Fruit fly (Drosophila melanogaster): ENCODE results near the gene Cpr30F.

The Cpr30F gene

dm6 chr2L:9933063-9933462 lies at the start of gene Cpr30F:
Gene Cpr30F, minus strand, starts transcription at chr2L:9933163.
- TF ChIP-seq CG12768 (GFP tag; optimal IDR thresholded peaks at IDR 0.05) (no peak), cic (GFP tag; optimal IDR thresholded peaks at IDR 0.05) (no peak), Clk (GFP tag; optimal IDR thresholded peaks at IDR 0.05) (no peak), CG7045 (GFP tag; optimal IDR thresholded peaks at IDR 0.05) (no peak), Mnt (GFP tag; optimal IDR thresholded peaks at IDR 0.05) (no peak), toe (GFP tag; optimal IDR thresholded peaks at IDR 0.05) (no peak), CG14711 (tag; optimal IDR thresholded peaks at IDR 0.05) (no peak), CG5204 (GFP tag; optimal IDR thresholded peaks at IDR 0.05) (no peak), CG7101 (tag; optimal IDR thresholded peaks at IDR 0.05) (no peak)

dm6 chr2L:9982516-9982915 lies 49.6 kb upstream of the Cpr30F start:
- no peak for TF ChIP-seq CG11617 (GFP tag; optimal IDR thresholded peaks at IDR 0.05)
- TF ChIP-seq pad (GFP tag; optimal IDR thresholded peaks at IDR 0.05) = no peak
- no peak for TF ChIP-seq CG33017 (tag; optimal IDR thresholded peaks at IDR 0.05)
- TF ChIP-seq toe (GFP tag; optimal IDR thresholded peaks at IDR 0.05) = no peak
- TF ChIP-seq Crg-1 (GFP tag; optimal IDR thresholded peaks at IDR 0.05) = no peak
- no peak for TF ChIP-seq Mnt (GFP tag; optimal IDR thresholded peaks at IDR 0.05)
- TF ChIP-seq kay (GFP tag; ENCODE audit: borderline replicate concordance) = no peak
- TF ChIP-seq CG12768 (GFP tag; optimal IDR thresholded peaks at IDR 0.05) = no peak
- TF ChIP-seq Hr96 (GFP tag; optimal IDR thresholded peaks at IDR 0.05) = no peak
- no peak for TF ChIP-seq cnc (optimal IDR thresholded peaks at IDR 0.05)
- no peak for TF ChIP-seq CG14711 (tag; optimal IDR thresholded peaks at IDR 0.05)
- TF ChIP-seq tj (GFP tag; optimal IDR thresholded peaks at IDR 0.05) = no peak
- TF ChIP-seq CG5204 (GFP tag; optimal IDR thresholded peaks at IDR 0.05) = no peak
- no peak for TF ChIP-seq Clk (GFP tag; optimal IDR thresholded peaks at IDR 0.05)
- no peak for TF ChIP-seq CG1620 (GFP tag; optimal IDR thresholded peaks at IDR 0.05)
- TF ChIP-seq cic (GFP tag; optimal IDR thresholded peaks at IDR 0.05) = no peak
- no peak for TF ChIP-seq CG7101 (tag; optimal IDR thresholded peaks at IDR 0.05)
- TF ChIP-seq bab1 (GFP tag; optimal IDR thresholded peaks at IDR 0.05) = no peak

DNA sequence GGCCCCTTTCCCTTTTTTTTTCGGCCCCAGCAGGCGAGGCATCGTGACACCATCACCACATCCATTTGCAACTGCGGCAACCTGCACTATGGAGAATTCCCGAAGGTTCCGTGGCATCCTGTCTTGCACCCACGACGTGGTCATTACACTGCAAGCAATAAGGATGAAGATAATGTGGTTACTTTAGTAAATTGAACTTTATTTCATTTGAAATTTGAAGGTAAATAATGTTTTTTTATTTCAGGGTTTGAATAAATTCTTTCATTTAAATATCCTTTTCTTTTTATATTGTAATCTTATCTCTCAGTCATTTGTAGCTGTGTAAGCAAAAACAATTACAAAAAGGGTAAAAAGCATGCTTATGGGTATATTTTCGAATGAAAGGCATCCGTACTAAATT lies 48.8 kb upstream of the Cpr30F start:
- no peak for TF ChIP-seq CG12768 (GFP tag; optimal IDR thresholded peaks at IDR 0.05)
- TF ChIP-seq CG14711 (tag; optimal IDR thresholded peaks at IDR 0.05) = no peak
- no peak for TF ChIP-seq CG7101 (tag; optimal IDR thresholded peaks at IDR 0.05)
- TF ChIP-seq CG11617 (GFP tag; optimal IDR thresholded peaks at IDR 0.05) = no peak
- no peak for TF ChIP-seq cic (GFP tag; optimal IDR thresholded peaks at IDR 0.05)
- TF ChIP-seq Hr96 (GFP tag; optimal IDR thresholded peaks at IDR 0.05) = no peak
- TF ChIP-seq pad (GFP tag; optimal IDR thresholded peaks at IDR 0.05) = no peak
- no peak for TF ChIP-seq toe (GFP tag; optimal IDR thresholded peaks at IDR 0.05)
- no peak for TF ChIP-seq bab1 (GFP tag; optimal IDR thresholded peaks at IDR 0.05)
- no peak for TF ChIP-seq Crg-1 (GFP tag; optimal IDR thresholded peaks at IDR 0.05)
- TF ChIP-seq tj (GFP tag; optimal IDR thresholded peaks at IDR 0.05) = no peak
- no peak for TF ChIP-seq cnc (optimal IDR thresholded peaks at IDR 0.05)
- TF ChIP-seq kay (GFP tag; ENCODE audit: borderline replicate concordance) = no peak
- no peak for TF ChIP-seq CG33017 (tag; optimal IDR thresholded peaks at IDR 0.05)
- TF ChIP-seq CG7045 (GFP tag; optimal IDR thresholded peaks at IDR 0.05) = no peak
- no peak for TF ChIP-seq Clk (GFP tag; optimal IDR thresholded peaks at IDR 0.05)
- TF ChIP-seq ovo (GFP tag; optimal IDR thresholded peaks at IDR 0.05) = no peak
- TF ChIP-seq Mnt (GFP tag; optimal IDR thresholded peaks at IDR 0.05) = no peak

- no peak for TF ChIP-seq CG11617 (GFP tag; optimal IDR thresholded peaks at IDR 0.05)
- no peak for TF ChIP-seq CG7045 (GFP tag; optimal IDR thresholded peaks at IDR 0.05)
- TF ChIP-seq cnc (optimal IDR thresholded peaks at IDR 0.05) = no peak
- TF ChIP-seq CG33017 (tag; optimal IDR thresholded peaks at IDR 0.05) = no peak
- TF ChIP-seq kay (GFP tag; ENCODE audit: borderline replicate concordance) = no peak
- TF ChIP-seq ovo (GFP tag; optimal IDR thresholded peaks at IDR 0.05) = no peak
- no peak for TF ChIP-seq Crg-1 (GFP tag; optimal IDR thresholded peaks at IDR 0.05)
- TF ChIP-seq CG7101 (tag; optimal IDR thresholded peaks at IDR 0.05) = no peak
- TF ChIP-seq tj (GFP tag; optimal IDR thresholded peaks at IDR 0.05) = no peak
- TF ChIP-seq pad (GFP tag; optimal IDR thresholded peaks at IDR 0.05) = no peak
- no peak for TF ChIP-seq Mnt (GFP tag; optimal IDR thresholded peaks at IDR 0.05)
- TF ChIP-seq Clk (GFP tag; optimal IDR thresholded peaks at IDR 0.05) = no peak
- no peak for TF ChIP-seq CG14711 (tag; optimal IDR thresholded peaks at IDR 0.05)
Observed at dm6 chr2L:9972624-9973023, 39.7 kb upstream of the Cpr30F start.

DNA sequence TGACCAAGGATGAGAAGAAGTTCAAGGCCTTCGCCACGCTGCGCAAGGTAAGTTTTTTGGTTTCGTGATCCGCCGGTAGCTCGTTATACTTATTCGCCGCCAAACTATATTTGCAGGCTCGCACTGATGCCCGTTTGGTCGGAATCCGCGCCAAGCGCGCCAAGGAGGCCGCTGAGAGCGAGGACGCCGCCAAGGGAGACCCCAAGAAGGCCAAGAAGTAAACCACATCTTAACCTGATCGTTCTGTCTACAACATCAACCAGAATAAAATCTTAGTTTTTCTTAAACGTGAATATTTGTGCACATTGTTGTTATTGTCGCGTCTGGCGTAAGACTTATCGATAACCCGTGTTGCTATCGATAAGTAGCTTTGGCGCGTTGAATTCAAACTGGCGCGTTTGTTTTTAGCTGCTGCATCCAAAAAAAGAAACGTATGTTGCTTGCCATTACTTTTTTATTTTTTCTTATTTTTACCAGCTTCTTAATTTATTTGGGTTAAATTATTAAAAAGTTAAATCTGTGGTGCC lies 35.3 kb upstream of the Cpr30F start:
- TF ChIP-seq CG11617 (GFP tag; optimal IDR thresholded peaks at IDR 0.05) (no peak), CG7045 (GFP tag; optimal IDR thresholded peaks at IDR 0.05) (no peak)

DNA sequence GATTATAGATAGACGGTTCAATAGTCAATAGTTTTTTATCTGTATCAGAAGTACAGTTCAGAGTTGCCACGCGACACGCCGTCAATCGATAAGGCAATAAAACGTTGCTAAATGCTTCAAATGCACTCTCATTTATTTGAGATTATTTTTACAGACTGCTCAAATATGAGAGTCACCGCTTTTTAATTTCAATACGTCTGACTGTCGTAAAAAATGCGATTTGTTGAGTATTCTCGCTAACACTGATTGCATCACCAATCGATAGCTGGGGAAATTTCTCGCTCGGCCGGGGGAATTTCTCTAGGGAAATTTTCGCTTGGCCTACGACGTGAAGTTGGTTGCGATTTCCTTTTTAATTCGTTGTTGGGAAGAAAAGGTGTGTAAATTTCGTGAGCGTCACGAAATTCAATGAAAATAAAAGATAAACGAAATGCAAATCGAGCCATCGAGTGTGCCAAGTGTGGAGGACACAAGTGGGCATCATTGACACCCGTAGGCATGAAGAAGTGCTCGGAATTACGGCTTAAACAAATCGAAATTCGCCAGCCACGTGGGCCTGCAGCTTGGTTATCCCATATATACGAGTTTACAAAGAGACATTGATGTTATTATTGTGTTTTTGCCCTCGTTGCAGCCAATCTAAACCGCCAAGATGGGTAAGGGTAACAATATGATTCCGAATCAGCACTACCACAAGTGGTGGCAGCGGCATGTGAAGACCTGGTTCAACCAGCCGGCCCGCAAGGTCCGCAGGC lies 34.2 kb upstream of the Cpr30F start, which contains the start of the genes Dref and RpL13:
Dref (minus strand) TSS at position 247 of the 755 bp plus-strand sequence.
RpL13 (plus strand) TSS at position 331 of the 755 bp plus-strand sequence.
- TF ChIP-seq tj (GFP tag; optimal IDR thresholded peaks at IDR 0.05) (peak; percentile 79), CG7045 (GFP tag; optimal IDR thresholded peaks at IDR 0.05) (peak; percentile 93), kay (GFP tag; ENCODE audit: borderline replicate concordance) (no peak), Mnt (GFP tag; optimal IDR thresholded peaks at IDR 0.05) (peak; percentile 96), CG7101 (tag; optimal IDR thresholded peaks at IDR 0.05) (peak; percentile 95), ovo (GFP tag; optimal IDR thresholded peaks at IDR 0.05) (peak; percentile 92), CG12768 (GFP tag; optimal IDR thresholded peaks at IDR 0.05) (peak; percentile 94), CG5204 (GFP tag; optimal IDR thresholded peaks at IDR 0.05) (no peak), CG1620 (GFP tag; optimal IDR thresholded peaks at IDR 0.05) (peak; percentile 84), CG14711 (tag; optimal IDR thresholded peaks at IDR 0.05) (peak; percentile 99), Crg-1 (GFP tag; optimal IDR thresholded peaks at IDR 0.05) (peak; percentile 89), toe (GFP tag; optimal IDR thresholded peaks at IDR 0.05) (peak; percentile 92), Clk (GFP tag; optimal IDR thresholded peaks at IDR 0.05) (peak; percentile 76), Hr96 (GFP tag; optimal IDR thresholded peaks at IDR 0.05) (peak; percentile 96), CG33017 (tag; optimal IDR thresholded peaks at IDR 0.05) (peak; percentile 91), bab1 (GFP tag; optimal IDR thresholded peaks at IDR 0.05) (peak; percentile 94), cic (GFP tag; optimal IDR thresholded peaks at IDR 0.05) (peak; percentile 80), pad (GFP tag; optimal IDR thresholded peaks at IDR 0.05) (peak; percentile 82), CG11617 (GFP tag; optimal IDR thresholded peaks at IDR 0.05) (peak; percentile 97), cnc (optimal IDR thresholded peaks at IDR 0.05) (no peak)
